Worm (Caenorhabditis elegans) whole organism, young adult: ENCODE data around the gene exos-4.2.

Source experiments
- B0035.1 ChIP-seq: sonication (generic microtip); optimal IDR thresholded peaks from 2 replicates; lab custom pipeline; 2016; ENCODE audit warnings: missing genetic modification characterization, mild to moderate bottlenecking, missing compliant biosample characterization, missing genotype, missing genetic modification reagents
- C17E4.6 ChIP-seq: fragments of 200-800 bp; sonication (Bioruptor generic); IDR thresholded peaks from 2 replicates; pipeline ENCODE4 v1.3.6; 2022; ENCODE audit warnings: missing genetic modification reagents, missing genetic modification characterization, missing compliant biosample characterization
- F23B12.7 ChIP-seq: sonication (generic microtip); optimal IDR thresholded peaks from 2 replicates; lab custom pipeline; 2017; ENCODE audit warnings: missing genetic modification characterization, mild to moderate bottlenecking, missing compliant biosample characterization, antibody characterized with exemption, moderate library complexity; ENCODE audit not compliant: insufficient read depth
- F57C9.4 ChIP-seq: sonication (generic microtip); optimal IDR thresholded peaks from 2 replicates; lab custom pipeline; 2017; ENCODE audit warnings: mild to moderate bottlenecking, missing genetic modification characterization, missing compliant biosample characterization
- Y53G8AR.9 ChIP-seq: fragments of 200-800 bp; sonication (Bioruptor generic); conservative IDR thresholded peaks from 2 replicates; pipeline ENCODE4 v1.3.6; 2022; ENCODE audit warnings: missing genetic modification reagents, missing genetic modification characterization, missing compliant biosample characterization
- Y79H2A.3 ChIP-seq: fragments of 200-800 bp; sonication (Bioruptor generic); conservative IDR thresholded peaks from 2 replicates; pipeline ENCODE4 v1.3.6; 2022; ENCODE audit warnings: missing genetic modification reagents, missing genetic modification characterization, missing compliant biosample characterization
- Y95B8A.8 ChIP-seq: fragments of 200-800 bp; sonication (Bioruptor generic); IDR thresholded peaks from 2 replicates; pipeline ENCODE4 v1.3.6; 2022; ENCODE audit warnings: missing genetic modification reagents, missing genetic modification characterization, missing compliant biosample characterization
- ZK185.1 ChIP-seq: sonication (generic microtip); optimal IDR thresholded peaks from 2 replicates; lab custom pipeline; 2016; ENCODE audit warnings: mild to moderate bottlenecking, missing genetic modification characterization, missing compliant biosample characterization; ENCODE audit not compliant: poor library complexity, severe bottlenecking
- ama-1 ChIP-seq, 3 experiments: fragments of 150-350 bp in 1 of 3; sonication (generic microtip) in 2 of 3; optimal IDR thresholded peaks; 2 replicates each; lab custom pipeline; 2014 to 2018; ENCODE audit warnings: missing biosample characterization in 2 of 3, missing genetic modification characterization in 2 of 3, missing genetic modification reagents in 2 of 3
- attf-3 ChIP-seq: fragments of 200-800 bp; sonication (Bioruptor generic); conservative IDR thresholded peaks from 2 replicates; pipeline ENCODE4 v1.3.6; 2022; ENCODE audit warnings: missing genetic modification reagents, missing genetic modification characterization, missing compliant biosample characterization
- attf-5 ChIP-seq: fragments of 200-800 bp; sonication (Bioruptor generic); optimal IDR thresholded peaks from 2 replicates; lab custom pipeline; 2018; ENCODE audit warnings: mild to moderate bottlenecking, missing genetic modification characterization, missing compliant biosample characterization
- ccch-3 ChIP-seq: fragments of 200-800 bp; sonication (Bioruptor generic); optimal IDR thresholded peaks from 2 replicates; lab custom pipeline; 2018; ENCODE audit warnings: mild to moderate bottlenecking, missing genetic modification characterization, missing compliant biosample characterization
- cebp-1 ChIP-seq, 2 experiments: fragments of 200-800 bp in 1 of 2; sonication (Bioruptor generic) in 1 of 2; sonication (generic microtip) in 1 of 2; IDR thresholded peaks in 1 of 2; optimal IDR thresholded peaks in 1 of 2; 2 replicates each; pipeline versions ENCODE4 v1.3.6 to Lab custom; 2017 to 2022; ENCODE audit warnings: missing compliant biosample characterization in 2 of 2, missing genetic modification characterization in 2 of 2, mild to moderate bottlenecking in 1 of 2, missing genetic modification reagents in 1 of 2, moderate library complexity in 1 of 2
- ceh-27 ChIP-seq: fragments of 200-800 bp; sonication (Bioruptor generic); optimal IDR thresholded peaks from 2 replicates; lab custom pipeline; 2018; ENCODE audit warnings: mild to moderate bottlenecking, missing genetic modification characterization, moderate library complexity, missing compliant biosample characterization
- efl-1 ChIP-seq: fragments of 150-350 bp; optimal IDR thresholded peaks from 2 replicates; lab custom pipeline; 2014; ENCODE audit warnings: missing biosample characterization, missing genetic modification reagents, missing genetic modification characterization
- egl-44 ChIP-seq: fragments of 200-800 bp; sonication (Bioruptor generic); IDR thresholded peaks from 2 replicates; pipeline ENCODE4 v1.3.6; 2022; ENCODE audit warnings: missing genetic modification reagents, missing genetic modification characterization, missing compliant biosample characterization
- egrh-3 ChIP-seq: fragments of 200-800 bp; sonication (Bioruptor generic); IDR thresholded peaks from 2 replicates; pipeline ENCODE4 v1.3.6; 2022; ENCODE audit warnings: missing genetic modification reagents, missing genetic modification characterization, missing compliant biosample characterization
- hmg-1.2 ChIP-seq: fragments of 200-800 bp; sonication (Bioruptor generic); IDR thresholded peaks from 2 replicates; pipeline ENCODE4 v1.3.6; 2022; ENCODE audit warnings: missing genetic modification reagents, missing genetic modification characterization, missing compliant biosample characterization
- hrde-1 ChIP-seq: sonication (generic microtip); optimal IDR thresholded peaks from 2 replicates; lab custom pipeline; 2016; ENCODE audit warnings: missing genetic modification characterization, mild to moderate bottlenecking, missing compliant biosample characterization, moderate library complexity, missing genotype, missing genetic modification reagents, borderline replicate concordance
- hsf-1 ChIP-seq: fragments of 200-800 bp; sonication (Bioruptor generic); IDR thresholded peaks from 2 replicates; pipeline ENCODE4 v1.3.6; 2022; ENCODE audit warnings: missing genetic modification reagents, missing genetic modification characterization, missing compliant biosample characterization
- let-526 ChIP-seq: fragments of 200-800 bp; sonication (Bioruptor generic); IDR thresholded peaks from 2 replicates; pipeline ENCODE4 v1.3.6; 2022; ENCODE audit warnings: missing genetic modification reagents, missing genetic modification characterization, missing compliant biosample characterization
- lin-26 ChIP-seq: fragments of 200-800 bp; sonication (Bioruptor generic); IDR thresholded peaks from 2 replicates; pipeline ENCODE4 v1.3.6; 2022; ENCODE audit warnings: missing genetic modification reagents, missing genetic modification characterization, missing compliant biosample characterization
- lin-54 ChIP-seq: fragments of 200-800 bp; sonication (Bioruptor generic); optimal IDR thresholded peaks from 2 replicates; lab custom pipeline; 2018; ENCODE audit warnings: mild to moderate bottlenecking, missing genetic modification characterization, missing compliant biosample characterization
- lsl-1 ChIP-seq: fragments of 200-800 bp; sonication (Bioruptor generic); optimal IDR thresholded peaks from 2 replicates; lab custom pipeline; 2018; ENCODE audit warnings: mild to moderate bottlenecking, missing genetic modification characterization, moderate library complexity, missing compliant biosample characterization
- madf-3 ChIP-seq: fragments of 200-800 bp; sonication (Bioruptor generic); IDR thresholded peaks from 2 replicates; pipeline ENCODE4 v1.3.6; 2022; ENCODE audit warnings: missing genetic modification reagents, missing genetic modification characterization, missing compliant biosample characterization
- mcd-1 ChIP-seq: fragments of 200-800 bp; sonication (Bioruptor generic); IDR thresholded peaks from 2 replicates; pipeline ENCODE4 v1.3.6; 2022; ENCODE audit warnings: missing genetic modification reagents, missing genetic modification characterization, missing compliant biosample characterization
- mel-28 ChIP-seq: sonication (generic microtip); optimal IDR thresholded peaks from 2 replicates; lab custom pipeline; 2016; ENCODE audit warnings: borderline replicate concordance, mild to moderate bottlenecking, missing genetic modification characterization, missing compliant biosample characterization
- nfya-1 ChIP-seq: sonication (generic microtip); optimal IDR thresholded peaks from 2 replicates; lab custom pipeline; 2017; ENCODE audit warnings: antibody characterized with exemption, missing compliant biosample characterization, missing genetic modification characterization, borderline replicate concordance; ENCODE audit not compliant: insufficient read depth
- nfyb-1 ChIP-seq: fragments of 200-800 bp; sonication (Bioruptor generic); IDR thresholded peaks from 2 replicates; pipeline ENCODE4 v1.3.6; 2022; ENCODE audit warnings: missing genetic modification reagents, missing genetic modification characterization, missing compliant biosample characterization
- nhr-179 ChIP-seq: sonication (generic microtip); optimal IDR thresholded peaks from 2 replicates; lab custom pipeline; 2016; ENCODE audit warnings: mild to moderate bottlenecking, missing genetic modification characterization, missing compliant biosample characterization
- rcor-1 ChIP-seq: fragments of 200-800 bp; sonication (Bioruptor generic); IDR thresholded peaks from 2 replicates; pipeline ENCODE4 v1.3.6; 2022; ENCODE audit warnings: missing genetic modification reagents, missing genetic modification characterization, missing compliant biosample characterization
- somi-1 ChIP-seq: fragments of 200-800 bp; sonication (Bioruptor generic); optimal IDR thresholded peaks from 2 replicates; lab custom pipeline; 2018; ENCODE audit warnings: mild to moderate bottlenecking, missing genetic modification characterization, missing compliant biosample characterization
- tbp1 ChIP-seq: fragments of 200-800 bp; sonication (Bioruptor generic); optimal IDR thresholded peaks from 2 replicates; lab custom pipeline; 2018; ENCODE audit warnings: mild to moderate bottlenecking, missing genetic modification characterization, missing compliant biosample characterization
- xnd-1 ChIP-seq: sonication (generic microtip); optimal IDR thresholded peaks from 2 replicates; lab custom pipeline; 2016; ENCODE audit warnings: missing genotype, missing genetic modification reagents, missing genetic modification characterization, missing compliant biosample characterization
- zfh-2 ChIP-seq: fragments of 200-800 bp; sonication (Bioruptor generic); conservative IDR thresholded peaks from 2 replicates; pipeline ENCODE4 v1.3.6; 2022; ENCODE audit warnings: missing genetic modification reagents, missing genetic modification characterization, missing compliant biosample characterization
- ztf-26 ChIP-seq: sonication (generic microtip); optimal IDR thresholded peaks from 2 replicates; lab custom pipeline; 2017; ENCODE audit warnings: missing genetic modification characterization, missing compliant biosample characterization
- ztf-3 ChIP-seq: fragments of 200-800 bp; sonication (Bioruptor generic); optimal IDR thresholded peaks from 2 replicates; lab custom pipeline; 2018; ENCODE audit warnings: mild to moderate bottlenecking, missing genetic modification characterization, missing compliant biosample characterization

exos-4.2 gene

ce11 chrIII:833711-834442, 26.1 kb upstream of the exos-4.2 start (continued):
- TF ChIP-seq ceh-27 (GFP tag; lab: Kevin White, UChicago) (peak; percentile 91), egrh-3 (GFP tag; lab: Robert Waterston, UW) (no peak), lsl-1 (GFP tag; lab: Kevin White, UChicago) (no peak), mcd-1 (GFP tag; lab: Robert Waterston, UW) (peak; percentile 73), somi-1 (GFP tag; lab: Kevin White, UChicago) (peak; percentile 68), lin-54 (GFP tag; lab: Kevin White, UChicago) (peak; percentile 60), attf-3 (GFP tag; lab: Robert Waterston, UW) (peak; percentile 47; the same call in 1 of the 2 replicates), tbp1 (GFP tag; lab: Kevin White, UChicago) (peak; percentile 53), xnd-1 (no peak), efl-1 (GFP tag; lab: Kevin White, UChicago) (no peak), rcor-1 (GFP tag; lab: Robert Waterston, UW) (0 out of 2 replicates have a peak, but pooled peaks have one; percentile 32), hmg-1.2 (GFP tag; lab: Robert Waterston, UW) (peak; percentile 89), ZK185.1 (tag; lab: Kevin White, UChicago) (peak; percentile 78), nfyb-1 (peak; percentile 84), ztf-3 (no peak), attf-5 (GFP tag; lab: Kevin White, UChicago) (peak; percentile 88), let-526 (GFP tag; lab: Robert Waterston, UW) (peak; percentile 82; the same call in 1 of the 2 replicates)

ce11 chrIII:834443-834815, 25.6 kb upstream of the exos-4.2 start:
- TF ChIP-seq ama-1 (optimal IDR thresholded peaks at IDR 0.05; lab: Kevin White, UChicago) (peak; percentile 33), ama-1 (GFP tag; optimal IDR thresholded peaks at IDR 0.05; lab: Kevin White, UChicago) (no peak), egrh-3 (GFP tag; lab: Robert Waterston, UW) (peak; percentile 24; the same call in 1 of the 2 replicates), xnd-1 (no peak), hsf-1 (GFP tag; lab: Robert Waterston, UW) (no peak), F57C9.4 (tag; lab: Kevin White, UChicago) (no peak), madf-3 (GFP tag; lab: Robert Waterston, UW) (peak; percentile 36; the same call in 1 of the 2 replicates), nhr-179 (tag; lab: Kevin White, UChicago) (no peak), hrde-1 (tag; lab: Kevin White, UChicago) (no peak), tbp1 (GFP tag; lab: Kevin White, UChicago) (no peak), C17E4.6 (GFP tag; lab: Robert Waterston, UW) (no peak), mel-28 (no peak), B0035.1 (tag; lab: Kevin White, UChicago) (no peak), ccch-3 (no peak), Y53G8AR.9 (GFP tag; lab: Robert Waterston, UW) (0 out of 2 replicates have a peak, but pooled peaks have one; percentile 11), Y95B8A.8 (GFP tag; lab: Robert Waterston, UW) (0 out of 2 replicates have a peak, but pooled peaks have one; percentile 45), lin-26 (GFP tag; lab: Robert Waterston, UW) (peak; percentile 18; the same call in 1 of the 2 replicates), cebp-1 (GFP tag; IDR thresholded peaks at IDR 0.05; lab: Robert Waterston, UW) (no peak), cebp-1 (tag; optimal IDR thresholded peaks at IDR 0.05; lab: Kevin White, UChicago) (no peak), ztf-26 (tag; lab: Kevin White, UChicago) (no peak), Y79H2A.3 (no peak), zfh-2 (GFP tag; lab: Robert Waterston, UW) (peak; percentile 82), egl-44 (GFP tag; lab: Robert Waterston, UW) (no peak), F23B12.7 (no peak), nfya-1 (no peak)
